Fruit fly (Drosophila melanogaster) whole organism, larva: ENCODE measurements around the gene CG34258.

Experiments
- noc ChIP-seq: fragments of 200-800 bp; sonication (Bioruptor generic); optimal IDR thresholded peaks from 3 replicates; lab custom pipeline; 2019; ENCODE audit warnings: missing biosample characterization, mild to moderate bottlenecking, missing genetic modification characterization, moderate library complexity

The CG34258 gene

dm6 chr3L:19951868-19952267, at the start of gene CG34258:
Gene CG34258 (minus strand): TSS chr3L:19951968.
- no peak for TF ChIP-seq noc (tag; lab: Kevin White, UChicago)

- no peak for TF ChIP-seq noc (tag; lab: Kevin White, UChicago)
These were observed 49.3 kb upstream of the CG34258 start for dm6 chr3L:20000878-20001640.

- TF ChIP-seq noc (tag; lab: Kevin White, UChicago): no peak
These were observed 48.4 kb upstream of the CG34258 start, which contains the start of the genes Tom20 and Gabat for dm6 chr3L:20000081-20000736. Gene Tom20 (plus strand): TSS chr3L:20000644. Gene Gabat (minus strand): TSS chr3L:20000686.

dm6 chr3L:19994015-19994414, 42.2 kb upstream of the CG34258 start:
- no peak for TF ChIP-seq noc (tag; lab: Kevin White, UChicago)

dm6 chr3L:19991714-19992231, 40.0 kb upstream of the CG34258 start, which contains the start of the genes CG7646 and Nca:
Gene CG7646 (plus strand): TSS chr3L:19991887.
Gene Nca (plus strand): TSS chr3L:19991887.
- no peak for TF ChIP-seq noc (tag; lab: Kevin White, UChicago)

- TF ChIP-seq noc (tag; lab: Kevin White, UChicago): no peak
These were observed 39.4 kb upstream of the CG34258 start, which contains the start of gene fln for dm6 chr3L:19991120-19991519. Gene fln (minus strand): TSS chr3L:19991220.

- TF ChIP-seq noc (tag; lab: Kevin White, UChicago): no peak
These were observed 37.1 kb upstream of the CG34258 start, which contains the start of gene Csas for dm6 chr3L:19988891-19989290. Gene Csas (minus strand): TSS chr3L:19988991.

dm6 chr3L:19985768-19986167, 34.0 kb upstream of the CG34258 start, which contains the start of the genes hale and schuy:
Gene hale (minus strand): TSS chr3L:19985868.
Gene schuy (plus strand): TSS chr3L:19986093.
- TF ChIP-seq noc (tag; lab: Kevin White, UChicago): no peak

- no peak for TF ChIP-seq noc (tag; lab: Kevin White, UChicago)
These were observed 29.6 kb upstream of the CG34258 start, which contains the start of gene CG17732 for dm6 chr3L:19981385-19981784. Gene CG17732 (plus strand): TSS chr3L:19981685.

- no peak for TF ChIP-seq noc (tag; lab: Kevin White, UChicago)
These were observed 27.8 kb upstream of the CG34258 start, which contains the start of gene CG14182 for dm6 chr3L:19979592-19979991. Gene CG14182 (minus strand): TSS chr3L:19979812.

dm6 chr3L:19978088-19978487, 26.3 kb upstream of the CG34258 start:
- no peak for TF ChIP-seq noc (tag; lab: Kevin White, UChicago)

dm6 chr3L:19968725-19969598, 17.2 kb upstream of the CG34258 start:
- TF ChIP-seq noc (tag; lab: Kevin White, UChicago): no peak

- no peak for TF ChIP-seq noc (tag; lab: Kevin White, UChicago)
These were observed 10.0 kb upstream of the CG34258 start for dm6 chr3L:19961805-19962204.

dm6 chr3L:19955699-19956098, 3.9 kb upstream of the CG34258 start, which contains the start of gene CG42263:
Gene CG42263 (minus strand): TSS chr3L:19955799.
- TF ChIP-seq noc (tag; lab: Kevin White, UChicago): no peak

dm6 chr3L:19954426-19954825, 2.7 kb upstream of the CG34258 start, which contains the start of gene CG42654:
Gene CG42654 (minus strand): TSS chr3L:19954526.
- no peak for TF ChIP-seq noc (tag; lab: Kevin White, UChicago)
